Worm (Caenorhabditis elegans): ENCODE data around the gene glb-29.

glb-29 gene

DNA sequence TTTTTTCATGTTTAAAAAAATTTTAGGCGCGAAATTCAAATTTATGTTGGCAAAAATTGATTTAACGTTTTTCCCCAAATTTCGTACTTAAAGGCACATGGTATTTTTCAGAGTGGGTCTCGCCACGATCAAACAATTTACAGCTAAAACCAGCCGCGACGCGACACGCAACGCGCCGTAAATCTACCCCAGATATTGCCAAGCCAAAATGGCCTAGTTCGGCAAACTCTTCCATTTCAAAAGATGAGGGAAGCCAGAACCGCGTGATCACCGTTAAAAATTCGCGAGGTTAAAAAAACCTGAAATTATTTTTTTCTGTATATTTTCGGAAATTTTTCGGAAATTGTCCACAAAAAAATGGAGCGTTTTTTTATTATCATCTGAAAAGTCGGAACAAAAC is 51.0 kb downstream of the glb-29 start:
- TF ChIP-seq bed-3 (GFP tag; optimal IDR thresholded peaks at IDR 0.05) = no peak
- TF ChIP-seq hlh-1 (tag; optimal IDR thresholded peaks at IDR 0.05) = no peak
- TF ChIP-seq ztf-11 (tag; optimal IDR thresholded peaks at IDR 0.05) = no peak
- TF ChIP-seq elt-1 (tag; optimal IDR thresholded peaks at IDR 0.05; ENCODE audit: borderline replicate concordance, insufficient read depth) = no peak
- no peak for TF ChIP-seq zip-8 (tag; optimal IDR thresholded peaks at IDR 0.05)
- no peak for TF ChIP-seq nhr-12 (tag; optimal IDR thresholded peaks at IDR 0.05)
- TF ChIP-seq snpc-4 (tag; optimal IDR thresholded peaks at IDR 0.05) = no peak
- TF ChIP-seq sptf-1 (tag; optimal IDR thresholded peaks at IDR 0.05) = no peak

ce11 chrII:12062521-12062920 is 53.6 kb downstream of the glb-29 start, which contains the start of gene arrd-7:
TSS of gene arrd-7 (minus strand) at chrII:12062621.
- TF ChIP-seq pha-4 (tag; optimal IDR thresholded peaks at IDR 0.05) (no peak), unc-120 (tag; optimal IDR thresholded peaks at IDR 0.05; ENCODE audit: poor library complexity, severe bottlenecking) (no peak), ztf-11 (tag; optimal IDR thresholded peaks at IDR 0.05) (no peak), ceh-83 (GFP tag; optimal IDR thresholded peaks at IDR 0.05) (no peak), mls-2 (tag; optimal IDR thresholded peaks at IDR 0.05) (no peak), mep-1 (tag; optimal IDR thresholded peaks at IDR 0.05) (no peak), drap-1 (GFP tag; optimal IDR thresholded peaks at IDR 0.05) (no peak), unc-62 (GFP tag; optimal IDR thresholded peaks at IDR 0.05) (no peak), nhr-2 (tag; optimal IDR thresholded peaks at IDR 0.05) (no peak), hlh-1 (tag; optimal IDR thresholded peaks at IDR 0.05) (no peak), mab-5 (tag; optimal IDR thresholded peaks at IDR 0.05) (no peak), nhr-76 (tag; optimal IDR thresholded peaks at IDR 0.05) (no peak), bed-3 (GFP tag; optimal IDR thresholded peaks at IDR 0.05) (no peak), snpc-4 (tag; optimal IDR thresholded peaks at IDR 0.05) (no peak), flh-1 (GFP tag; optimal IDR thresholded peaks at IDR 0.05) (no peak), nhr-12 (tag; optimal IDR thresholded peaks at IDR 0.05) (no peak), elt-3 (tag; optimal IDR thresholded peaks at IDR 0.05) (no peak)

DNA sequence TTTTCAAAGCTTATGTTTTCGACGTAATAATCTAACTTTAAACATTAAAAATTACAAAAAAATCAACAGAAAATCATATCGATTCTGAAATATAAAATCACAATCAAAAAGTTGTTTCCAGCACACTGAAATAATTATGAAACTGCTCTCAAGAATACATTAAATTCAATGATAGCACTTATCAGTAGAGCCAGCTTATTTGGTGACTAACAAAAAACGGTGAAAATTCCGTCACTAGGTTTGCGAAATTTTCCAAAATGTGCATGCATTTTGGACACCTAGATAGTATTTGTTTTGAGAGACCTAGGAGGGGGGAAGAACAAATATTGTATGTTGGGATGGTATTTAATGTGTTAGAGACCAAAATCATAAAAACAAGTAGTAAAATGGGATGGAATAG is 54.2 kb downstream of the glb-29 start:
- TF ChIP-seq sem-2 (GFP tag; optimal IDR thresholded peaks at IDR 0.05) (no peak), mab-5 (tag; optimal IDR thresholded peaks at IDR 0.05) (no peak)

- TF ChIP-seq drap-1 (GFP tag; optimal IDR thresholded peaks at IDR 0.05) (no peak), nhr-237 (tag; optimal IDR thresholded peaks at IDR 0.05) (no peak), M03D4.4 (tag; optimal IDR thresholded peaks at IDR 0.05) (no peak), pha-4 (tag; optimal IDR thresholded peaks at IDR 0.05) (no peak), zip-8 (tag; optimal IDR thresholded peaks at IDR 0.05) (no peak), ceh-83 (GFP tag; optimal IDR thresholded peaks at IDR 0.05) (no peak), nhr-76 (tag; optimal IDR thresholded peaks at IDR 0.05) (no peak), nhr-12 (tag; optimal IDR thresholded peaks at IDR 0.05) (no peak), bed-3 (GFP tag; optimal IDR thresholded peaks at IDR 0.05) (no peak), nhr-28 (tag; optimal IDR thresholded peaks at IDR 0.05) (no peak)
Measured at ce11 chrII:12064680-12065135, 55.8 kb downstream of the glb-29 start, which contains the start of gene arrd-8. TSS of gene arrd-8 (plus strand) at chrII:12065085.

DNA sequence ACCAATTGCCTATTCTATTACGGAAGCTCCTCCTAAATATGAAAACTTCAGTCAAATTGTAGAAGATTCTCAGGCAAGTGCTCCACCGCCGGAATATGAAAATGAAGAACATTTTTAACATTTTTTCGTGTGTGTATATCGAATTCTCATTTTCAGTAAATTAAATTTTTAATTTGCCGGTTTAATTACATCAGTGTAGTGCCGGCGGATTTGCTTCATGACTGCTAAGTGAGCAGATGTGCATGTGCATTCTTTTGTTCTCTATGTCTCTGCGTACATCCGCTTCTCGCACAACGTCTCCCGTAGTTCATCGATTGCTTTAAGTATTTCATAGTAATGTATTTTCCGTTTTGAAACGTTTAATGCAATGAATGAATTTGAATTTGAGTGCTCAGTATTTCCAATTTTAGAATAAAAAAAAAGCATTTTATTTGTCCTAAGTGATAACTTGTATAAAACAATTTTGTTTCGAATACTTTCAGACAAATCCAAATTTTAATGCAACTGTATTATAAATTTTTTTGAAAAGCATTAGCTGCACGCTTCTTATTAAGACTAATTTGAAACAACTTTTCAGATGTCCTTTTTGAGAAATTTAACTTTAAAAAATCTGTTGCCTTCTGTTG is 58.7 kb downstream of the glb-29 start, which contains the start of gene Y17G7B.22:
Gene Y17G7B.22, plus strand, starts transcription at position 576 of the 626 bp plus-strand sequence.
- TF ChIP-seq ces-1 (GFP tag; optimal IDR thresholded peaks at IDR 0.05) = peak; percentile 97
- no peak for TF ChIP-seq M03D4.4 (tag; optimal IDR thresholded peaks at IDR 0.05)

- no peak for TF ChIP-seq nhr-2 (tag; optimal IDR thresholded peaks at IDR 0.05)
- no peak for TF ChIP-seq pha-4 (tag; optimal IDR thresholded peaks at IDR 0.05)
- TF ChIP-seq ceh-43 (GFP tag; optimal IDR thresholded peaks at IDR 0.05) = no peak
- TF ChIP-seq lsy-2 (tag; optimal IDR thresholded peaks at IDR 0.05) = no peak
- no peak for TF ChIP-seq hlh-1 (tag; optimal IDR thresholded peaks at IDR 0.05)
- TF ChIP-seq drap-1 (GFP tag; optimal IDR thresholded peaks at IDR 0.05) = no peak
- TF ChIP-seq nhr-12 (tag; optimal IDR thresholded peaks at IDR 0.05) = no peak
- TF ChIP-seq elt-1 (tag; optimal IDR thresholded peaks at IDR 0.05; ENCODE audit: borderline replicate concordance, insufficient read depth) = no peak
- no peak for TF ChIP-seq M03D4.4 (tag; optimal IDR thresholded peaks at IDR 0.05)
- no peak for TF ChIP-seq bed-3 (GFP tag; optimal IDR thresholded peaks at IDR 0.05)
- no peak for TF ChIP-seq mls-2 (tag; optimal IDR thresholded peaks at IDR 0.05)
- no peak for TF ChIP-seq elt-3 (tag; optimal IDR thresholded peaks at IDR 0.05)
- TF ChIP-seq nhr-28 (tag; optimal IDR thresholded peaks at IDR 0.05) = no peak
- TF ChIP-seq blmp-1 (tag; optimal IDR thresholded peaks at IDR 0.05) = no peak
Measured at ce11 chrII:12071243-12071642, 62.4 kb downstream of the glb-29 start.

Measured in whole organism, mixed stage, embryonic.